Worm (Caenorhabditis elegans): Measurements from ENCODE around the gene F52D2.5.

Gene F52D2.5

ce11 chrX:1989576-1989975 is 15.0 kb upstream of the F52D2.5 start, which contains the start of gene meg-3:
Gene meg-3 (minus strand): TSS chrX:1989607.
- no peak for TF ChIP-seq nhr-76 (tag; optimal IDR thresholded peaks at IDR 0.05)
- TF ChIP-seq mls-2 (tag; optimal IDR thresholded peaks at IDR 0.05) = no peak
- no peak for TF ChIP-seq ceh-39 (tag; optimal IDR thresholded peaks at IDR 0.05)
- TF ChIP-seq nhr-237 (tag; optimal IDR thresholded peaks at IDR 0.05) = no peak
- peak; percentile 11 for TF ChIP-seq mep-1 (tag; optimal IDR thresholded peaks at IDR 0.05)
- TF ChIP-seq mab-5 (tag; optimal IDR thresholded peaks at IDR 0.05) = no peak
- no peak for TF ChIP-seq sptf-1 (tag; optimal IDR thresholded peaks at IDR 0.05)
- no peak for TF ChIP-seq ceh-43 (GFP tag; optimal IDR thresholded peaks at IDR 0.05)

- TF ChIP-seq drap-1 (GFP tag; optimal IDR thresholded peaks at IDR 0.05) = no peak
- TF ChIP-seq tbx-8 (GFP tag; optimal IDR thresholded peaks at IDR 0.05) = no peak
- no peak for TF ChIP-seq cnd-1 (tag; optimal IDR thresholded peaks at IDR 0.05)
- no peak for TF ChIP-seq nhr-12 (tag; optimal IDR thresholded peaks at IDR 0.05)
- TF ChIP-seq hlh-1 (tag; optimal IDR thresholded peaks at IDR 0.05) = peak; percentile 92
Measured at ce11 chrX:1984831-1985230, 10.2 kb upstream of the F52D2.5 start.

- no peak for TF ChIP-seq unc-120 (tag; optimal IDR thresholded peaks at IDR 0.05; ENCODE audit: poor library complexity, severe bottlenecking)
Measured at ce11 chrX:1981654-1982053, 7.1 kb upstream of the F52D2.5 start.

ce11 chrX:1977708-1978107 is 3.1 kb upstream of the F52D2.5 start, which contains the start of gene F52D2.12:
Gene F52D2.12 (plus strand): TSS chrX:1978014.
- TF ChIP-seq ceh-39 (tag; optimal IDR thresholded peaks at IDR 0.05) (no peak), mab-5 (tag; optimal IDR thresholded peaks at IDR 0.05) (no peak), ztf-11 (tag; optimal IDR thresholded peaks at IDR 0.05) (no peak), nhr-28 (tag; optimal IDR thresholded peaks at IDR 0.05) (no peak), lin-32 (GFP tag; optimal IDR thresholded peaks at IDR 0.05) (no peak), mls-2 (tag; optimal IDR thresholded peaks at IDR 0.05) (no peak), bed-3 (GFP tag; optimal IDR thresholded peaks at IDR 0.05) (no peak), lsy-2 (tag; optimal IDR thresholded peaks at IDR 0.05) (no peak), pha-4 (tag; optimal IDR thresholded peaks at IDR 0.05) (no peak), blmp-1 (tag; optimal IDR thresholded peaks at IDR 0.05) (no peak), nhr-12 (tag; optimal IDR thresholded peaks at IDR 0.05) (no peak), snpc-4 (tag; optimal IDR thresholded peaks at IDR 0.05) (no peak), sptf-1 (tag; optimal IDR thresholded peaks at IDR 0.05) (no peak)

- no peak for TF ChIP-seq nhr-2 (tag; optimal IDR thresholded peaks at IDR 0.05)
- no peak for TF ChIP-seq sem-2 (GFP tag; optimal IDR thresholded peaks at IDR 0.05)
- TF ChIP-seq mep-1 (tag; optimal IDR thresholded peaks at IDR 0.05) = no peak
- no peak for TF ChIP-seq ztf-11 (tag; optimal IDR thresholded peaks at IDR 0.05)
- no peak for TF ChIP-seq hlh-1 (tag; optimal IDR thresholded peaks at IDR 0.05)
- TF ChIP-seq pha-4 (tag; optimal IDR thresholded peaks at IDR 0.05) = no peak
- no peak for TF ChIP-seq drap-1 (GFP tag; optimal IDR thresholded peaks at IDR 0.05)
- no peak for TF ChIP-seq ceh-83 (GFP tag; optimal IDR thresholded peaks at IDR 0.05)
- no peak for TF ChIP-seq bed-3 (GFP tag; optimal IDR thresholded peaks at IDR 0.05)
- TF ChIP-seq ham-2 (GFP tag; optimal IDR thresholded peaks at IDR 0.05) = no peak
- TF ChIP-seq elt-3 (tag; optimal IDR thresholded peaks at IDR 0.05) = no peak
- no peak for TF ChIP-seq blmp-1 (tag; optimal IDR thresholded peaks at IDR 0.05)
- TF ChIP-seq unc-39 (tag; optimal IDR thresholded peaks at IDR 0.05) = no peak
- TF ChIP-seq zip-8 (tag; optimal IDR thresholded peaks at IDR 0.05) = no peak
- TF ChIP-seq lsy-2 (tag; optimal IDR thresholded peaks at IDR 0.05) = no peak
- no peak for TF ChIP-seq nhr-28 (tag; optimal IDR thresholded peaks at IDR 0.05)
Measured at ce11 chrX:1975692-1976091, 1.1 kb upstream of the F52D2.5 start, which contains the start of gene F52D2.6. Gene F52D2.6 (plus strand): TSS chrX:1975992.

- TF ChIP-seq sptf-1 (tag; optimal IDR thresholded peaks at IDR 0.05) (no peak), unc-120 (tag; optimal IDR thresholded peaks at IDR 0.05; ENCODE audit: poor library complexity, severe bottlenecking) (no peak), ces-1 (GFP tag; optimal IDR thresholded peaks at IDR 0.05) (no peak), unc-62 (GFP tag; optimal IDR thresholded peaks at IDR 0.05) (no peak), bed-3 (GFP tag; optimal IDR thresholded peaks at IDR 0.05) (no peak), mep-1 (tag; optimal IDR thresholded peaks at IDR 0.05) (no peak), lin-32 (GFP tag; optimal IDR thresholded peaks at IDR 0.05) (no peak), elt-3 (tag; optimal IDR thresholded peaks at IDR 0.05) (no peak), unc-39 (tag; optimal IDR thresholded peaks at IDR 0.05) (no peak), pha-4 (tag; optimal IDR thresholded peaks at IDR 0.05) (no peak), M03D4.4 (tag; optimal IDR thresholded peaks at IDR 0.05) (no peak), sem-2 (GFP tag; optimal IDR thresholded peaks at IDR 0.05) (no peak), nhr-76 (tag; optimal IDR thresholded peaks at IDR 0.05) (no peak), lin-13 (tag; optimal IDR thresholded peaks at IDR 0.05) (no peak), lsy-2 (tag; optimal IDR thresholded peaks at IDR 0.05) (no peak)
Measured at ce11 chrX:1972766-1973165, 1.8 kb downstream of the F52D2.5 start.

All from whole organism, mixed stage, embryonic.